Worm (Caenorhabditis elegans) whole organism, L4 larva: ENCODE measurements around the gene gcp-2.2.

Experiments used
- F10B5.3 ChIP-seq: sonication (generic microtip); optimal IDR thresholded peaks from 2 replicates; lab custom pipeline; 2016; ENCODE audit warnings: mild to moderate bottlenecking, missing genetic modification characterization, missing compliant biosample characterization
- F26F4.8 ChIP-seq: fragments of 200-800 bp; sonication (Bioruptor generic); conservative IDR thresholded peaks from 2 replicates; pipeline ENCODE4 v1.3.6; 2022; ENCODE audit warnings: missing genetic modification characterization, missing compliant biosample characterization
- F37D6.2 ChIP-seq: sonication (generic microtip); optimal IDR thresholded peaks from 2 replicates; lab custom pipeline; 2016; ENCODE audit warnings: mild to moderate bottlenecking, missing genetic modification characterization, missing compliant biosample characterization
- R02D3.7 ChIP-seq: fragments of 150-350 bp; sonication (generic microtip); optimal IDR thresholded peaks from 3 replicates; lab custom pipeline; 2014; ENCODE audit warnings: missing biosample characterization, missing genetic modification characterization
- T20F7.1 ChIP-seq: fragments of 200-800 bp; sonication (Bioruptor generic); optimal IDR thresholded peaks from 2 replicates; lab custom pipeline; 2018; ENCODE audit warnings: mild to moderate bottlenecking, missing genetic modification characterization, missing compliant biosample characterization
- Y105C5A.15 ChIP-seq: fragments of 200-800 bp; sonication (Bioruptor generic); IDR thresholded peaks from 2 replicates; pipeline ENCODE4 v1.3.6; 2022; ENCODE audit warnings: missing genetic modification characterization, missing compliant biosample characterization
- Y48G9A.11 ChIP-seq: fragments of 200-800 bp; sonication (Bioruptor generic); IDR thresholded peaks from 2 replicates; pipeline ENCODE4 v1.3.6; 2022; ENCODE audit warnings: missing genetic modification reagents, missing genetic modification characterization, missing compliant biosample characterization
- aha-1 ChIP-seq: fragments of 150-350 bp; peaks from one replicate; lab custom pipeline; 2014; ENCODE audit warnings: missing biosample characterization, missing genetic modification characterization
- aly-2 ChIP-seq: sonication (generic microtip); optimal IDR thresholded peaks from 2 replicates; lab custom pipeline; 2018; ENCODE audit warnings: missing biosample characterization, missing genetic modification characterization
- arid-1 ChIP-seq: fragments of 200-800 bp; sonication (Bioruptor generic); conservative IDR thresholded peaks from 2 replicates; pipeline ENCODE4 v1.3.6; 2022; ENCODE audit warnings: missing genetic modification reagents, missing genetic modification characterization, missing compliant biosample characterization
- attf-4 ChIP-seq: sonication (generic microtip); optimal IDR thresholded peaks from 3 replicates; lab custom pipeline; 2017; ENCODE audit warnings: missing biosample characterization, missing genetic modification characterization
- ceh-28 ChIP-seq: fragments of 150-350 bp; optimal IDR thresholded peaks from 2 replicates; lab custom pipeline; 2014; ENCODE audit warnings: missing biosample characterization, missing genetic modification reagents, missing genetic modification characterization
- ceh-62 ChIP-seq: sonication (generic microtip); optimal IDR thresholded peaks from 2 replicates; lab custom pipeline; 2017; ENCODE audit warnings: missing biosample characterization, missing genetic modification characterization
- daf-16 ChIP-seq, 3 experiments: sonication (generic microtip); optimal IDR thresholded peaks; 2 replicates each; lab custom pipeline; 2016 to 2017; ENCODE audit warnings: missing genetic modification characterization in 3 of 3, missing genetic modification reagents in 3 of 3, mild to moderate bottlenecking in 2 of 3, missing compliant biosample characterization in 2 of 3, missing biosample characterization in 1 of 3, moderate library complexity in 1 of 3
- dmd-6 ChIP-seq: fragments of 200-800 bp; sonication (Bioruptor generic); IDR thresholded peaks from 2 replicates; pipeline ENCODE4 v1.3.6; 2022; ENCODE audit warnings: missing genetic modification reagents, missing genetic modification characterization, missing compliant biosample characterization
- dmd-8 ChIP-seq: fragments of 200-800 bp; sonication (Bioruptor generic); IDR thresholded peaks from 2 replicates; pipeline ENCODE4 v1.3.6; 2022; ENCODE audit warnings: missing genetic modification characterization, missing compliant biosample characterization
- dmd-9 ChIP-seq: fragments of 200-800 bp; sonication (Bioruptor generic); IDR thresholded peaks from 2 replicates; pipeline ENCODE4 v1.3.6; 2022; ENCODE audit warnings: missing genetic modification reagents, missing genetic modification characterization, missing compliant biosample characterization
- duxl-1 ChIP-seq: sonication (generic microtip); optimal IDR thresholded peaks from 2 replicates; lab custom pipeline; 2016; ENCODE audit warnings: mild to moderate bottlenecking, missing genetic modification characterization, moderate library complexity, missing compliant biosample characterization; ENCODE audit not compliant: poor library complexity
- dve-1 ChIP-seq: sonication (generic microtip); optimal IDR thresholded peaks from 2 replicates; lab custom pipeline; 2017; ENCODE audit warnings: antibody characterized with exemption, mild to moderate bottlenecking, missing genetic modification characterization, missing compliant biosample characterization; ENCODE audit not compliant: insufficient read depth
- egl-27 ChIP-seq: sonication (generic microtip); optimal IDR thresholded peaks from 3 replicates; lab custom pipeline; 2017; ENCODE audit warnings: missing biosample characterization, missing genetic modification reagents, missing genetic modification characterization
- egl-43 ChIP-seq: fragments of 200-800 bp; sonication (Bioruptor generic); IDR thresholded peaks from 2 replicates; pipeline ENCODE4 v1.3.6; 2022; ENCODE audit warnings: missing genetic modification reagents, missing genetic modification characterization, missing compliant biosample characterization
- fkh-10 ChIP-seq: fragments of 150-350 bp; optimal IDR thresholded peaks from 2 replicates; lab custom pipeline; 2014; ENCODE audit warnings: missing biosample characterization, missing genetic modification reagents, missing genetic modification characterization
- hlh-30 ChIP-seq: sonication (generic microtip); optimal IDR thresholded peaks from 2 replicates; lab custom pipeline; 2017; ENCODE audit warnings: antibody characterized with exemption, mild to moderate bottlenecking, missing genetic modification characterization, missing compliant biosample characterization; ENCODE audit not compliant: insufficient read depth
- lim-7 ChIP-seq: fragments of 200-800 bp; sonication (Bioruptor generic); IDR thresholded peaks from 2 replicates; pipeline ENCODE4 v1.3.6; 2022; ENCODE audit warnings: missing genetic modification characterization, missing compliant biosample characterization
- lin-38 ChIP-seq: fragments of 200-800 bp; sonication (Bioruptor generic); IDR thresholded peaks from 2 replicates; pipeline ENCODE4 v1.3.6; 2022; ENCODE audit warnings: missing genetic modification reagents, missing genetic modification characterization, missing compliant biosample characterization
- lir-3 ChIP-seq: sonication (generic microtip); optimal IDR thresholded peaks from 2 replicates; lab custom pipeline; 2016; ENCODE audit warnings: mild to moderate bottlenecking, missing genetic modification characterization, missing compliant biosample characterization
- lsy-2 ChIP-seq, 2 experiments: fragments of 150-350 bp in 1 of 2; sonication (generic microtip) in 1 of 2; optimal IDR thresholded peaks; 2 replicates each; lab custom pipeline; 2014 to 2017; ENCODE audit warnings: missing biosample characterization in 2 of 2, missing genetic modification characterization in 2 of 2
- mdl-1 ChIP-seq, 2 experiments: fragments of 150-350 bp in 1 of 2; sonication (generic microtip) in 1 of 2; optimal IDR thresholded peaks; 2 replicates each; lab custom pipeline; 2014 to 2017; ENCODE audit warnings: missing biosample characterization in 2 of 2, missing genetic modification characterization in 2 of 2
- mdt-29 ChIP-seq: fragments of 200-800 bp; sonication (Bioruptor generic); IDR thresholded peaks from 2 replicates; pipeline ENCODE4 v1.3.6; 2022; ENCODE audit warnings: missing genetic modification reagents, missing genetic modification characterization, missing compliant biosample characterization
- mes-2 ChIP-seq: sonication (generic microtip); optimal IDR thresholded peaks from 2 replicates; lab custom pipeline; 2016; ENCODE audit warnings: missing genotype, mild to moderate bottlenecking, missing genetic modification characterization, missing compliant biosample characterization; ENCODE audit not compliant: poor library complexity, severe bottlenecking
- nhr-10 ChIP-seq: fragments of 150-350 bp; optimal IDR thresholded peaks from 2 replicates; lab custom pipeline; 2014; ENCODE audit warnings: missing biosample characterization, missing genetic modification characterization
- nhr-102 ChIP-seq: sonication (generic microtip); optimal IDR thresholded peaks from 2 replicates; lab custom pipeline; 2016; ENCODE audit warnings: mild to moderate bottlenecking, missing genetic modification characterization, moderate library complexity, missing compliant biosample characterization
- nhr-25 ChIP-seq: sonication (generic microtip); optimal IDR thresholded peaks from 2 replicates; lab custom pipeline; 2017; ENCODE audit warnings: missing genetic modification characterization, mild to moderate bottlenecking, missing compliant biosample characterization, antibody characterized with exemption, moderate library complexity, borderline replicate concordance; ENCODE audit not compliant: insufficient read depth
- nhr-42 ChIP-seq: fragments of 200-800 bp; sonication (Bioruptor generic); IDR thresholded peaks from 2 replicates; pipeline ENCODE4 v1.3.6; 2022; ENCODE audit warnings: missing genetic modification characterization, missing compliant biosample characterization
- nhr-6 ChIP-seq: fragments of 150-350 bp; optimal IDR thresholded peaks from 2 replicates; lab custom pipeline; 2014; ENCODE audit warnings: missing biosample characterization, missing genetic modification characterization
- nhr-76 ChIP-seq: fragments of 150-350 bp; optimal IDR thresholded peaks from 2 replicates; lab custom pipeline; 2014; ENCODE audit warnings: missing biosample characterization, missing genetic modification characterization
- php-3 ChIP-seq: fragments of 200-800 bp; sonication (Bioruptor generic); IDR thresholded peaks from 2 replicates; pipeline ENCODE4 v1.3.6; 2022; ENCODE audit warnings: missing genetic modification reagents, missing genetic modification characterization, missing compliant biosample characterization
- pqm-1 ChIP-seq: sonication (generic microtip); optimal IDR thresholded peaks from 2 replicates; lab custom pipeline; 2017; ENCODE audit warnings: missing biosample characterization, missing genetic modification characterization
- rbr-2 ChIP-seq: sonication (generic microtip); optimal IDR thresholded peaks from 2 replicates; lab custom pipeline; 2016; ENCODE audit warnings: missing genotype, missing genetic modification characterization, missing compliant biosample characterization
- tra-1 ChIP-seq: fragments of 200-800 bp; sonication (Bioruptor generic); IDR thresholded peaks from 2 replicates; pipeline ENCODE4 v1.3.6; 2022; ENCODE audit warnings: missing genetic modification reagents, missing genetic modification characterization, missing compliant biosample characterization
- unc-39 ChIP-seq: sonication (generic microtip); optimal IDR thresholded peaks from 2 replicates; lab custom pipeline; 2017; ENCODE audit warnings: missing biosample characterization, missing genetic modification characterization
- unc-62 ChIP-seq, 3 experiments: fragments of 150-350 bp in 1 of 3; sonication (generic microtip); optimal IDR thresholded peaks in 2 of 3; peaks in 1 of 3; 1 replicate in 1 of 3; 2 replicates in 2 of 3; lab custom pipeline; 2014 to 2017; ENCODE audit warnings: missing biosample characterization in 3 of 3, missing genetic modification characterization in 3 of 3, missing genetic modification reagents in 3 of 3, missing genotype in 1 of 3
- zip-11 ChIP-seq: fragments of 200-800 bp; sonication (Bioruptor generic); IDR thresholded peaks from 2 replicates; pipeline ENCODE4 v1.3.6; 2022; ENCODE audit warnings: missing genetic modification characterization, missing compliant biosample characterization
- zip-2 ChIP-seq: fragments of 150-350 bp; optimal IDR thresholded peaks from 2 replicates; lab custom pipeline; 2014; ENCODE audit warnings: missing biosample characterization, missing genetic modification characterization
- ztf-11 ChIP-seq: fragments of 150-350 bp; optimal IDR thresholded peaks from 2 replicates; lab custom pipeline; 2014; ENCODE audit warnings: missing biosample characterization, missing genetic modification characterization
- ztf-7 ChIP-seq: fragments of 150-350 bp; optimal IDR thresholded peaks from 2 replicates; lab custom pipeline; 2014; ENCODE audit warnings: missing biosample characterization, missing genetic modification characterization

Gene gcp-2.2

DNA sequence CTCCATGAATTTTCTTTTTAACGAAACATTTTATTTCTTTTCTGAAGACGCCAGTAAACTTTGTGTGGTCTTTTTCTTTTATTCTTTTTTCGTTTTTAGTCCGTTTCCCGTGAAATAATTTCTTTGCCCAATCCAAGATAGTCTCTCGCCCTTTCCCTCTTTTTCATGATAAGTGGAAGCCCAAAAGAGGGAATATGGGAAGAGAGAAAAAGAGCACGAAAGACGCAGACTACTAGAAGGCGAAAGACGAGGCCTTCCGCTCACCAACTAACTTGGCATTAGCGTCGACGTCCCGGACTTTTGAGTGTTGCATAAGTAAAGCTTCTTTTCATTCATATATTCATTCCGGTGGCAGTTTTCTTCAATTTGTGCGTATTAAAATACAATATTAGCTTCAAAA lies 15.4 kb downstream of the gcp-2.2 start:
- peak; percentile 15 for TF ChIP-seq fkh-10 (GFP tag; lab: Kevin White, UChicago)
- TF ChIP-seq lsy-2 (tag; optimal IDR thresholded peaks at IDR 0.05; lab: Kevin White, UChicago): peak in 1 of 2 experiments; percentile 6
- TF ChIP-seq F37D6.2 (tag; lab: Kevin White, UChicago): no peak
- TF ChIP-seq aha-1 (tag; lab: Kevin White, UChicago): peak; percentile 35
- no peak for TF ChIP-seq lir-3 (tag; lab: Kevin White, UChicago)
- TF ChIP-seq mdt-29: no peak
- TF ChIP-seq unc-62 (GFP tag; optimal IDR thresholded peaks at IDR 0.05 in 1 of 2; lab: Kevin White, UChicago): peak in 1 of 2 experiments; percentile 65
- no peak for TF ChIP-seq unc-62 (tag; optimal IDR thresholded peaks at IDR 0.05; lab: Kevin White, UChicago)
- TF ChIP-seq F10B5.3 (tag; lab: Kevin White, UChicago): no peak
- TF ChIP-seq arid-1 (GFP tag; lab: Robert Waterston, UW): no peak

ce11 chrX:11554522-11554921 lies 17.0 kb downstream of the gcp-2.2 start:
- TF ChIP-seq php-3 (GFP tag; lab: Robert Waterston, UW) (no peak), attf-4 (tag; lab: Kevin White, UChicago) (no peak), nhr-6 (tag; lab: Kevin White, UChicago) (no peak), dmd-6 (GFP tag; lab: Robert Waterston, UW) (peak; percentile 62), Y105C5A.15 (GFP tag; lab: Robert Waterston, UW) (no peak), zip-2 (tag; lab: Kevin White, UChicago) (no peak), ztf-7 (tag; lab: Kevin White, UChicago) (no peak), dmd-8 (GFP tag; lab: Robert Waterston, UW) (no peak), Y48G9A.11 (GFP tag; lab: Robert Waterston, UW) (no peak), ztf-11 (tag; lab: Kevin White, UChicago) (no peak), mes-2 (peak; percentile 25), duxl-1 (tag; lab: Kevin White, UChicago) (no peak), pqm-1 (tag; lab: Kevin White, UChicago) (no peak), T20F7.1 (GFP tag; lab: Kevin White, UChicago) (no peak), hlh-30 (no peak), fkh-10 (GFP tag; lab: Kevin White, UChicago) (peak; percentile 4), lim-7 (no peak), R02D3.7 (tag; lab: Kevin White, UChicago) (no peak), ceh-28 (tag; lab: Kevin White, UChicago) (no peak), nhr-10 (no peak), nhr-42 (GFP tag; lab: Robert Waterston, UW) (no peak), zip-11 (no peak), lin-38 (no peak), unc-39 (tag; lab: Kevin White, UChicago) (no peak), nhr-25 (tag; lab: Kevin White, UChicago) (no peak), unc-62 (GFP tag; optimal IDR thresholded peaks at IDR 0.05 in 1 of 2; lab: Kevin White, UChicago) (peak in 1 of 2 experiments; percentile 14), unc-62 (tag; optimal IDR thresholded peaks at IDR 0.05; lab: Kevin White, UChicago) (no peak), nhr-102 (tag; lab: Kevin White, UChicago) (no peak), F26F4.8 (GFP tag; lab: Robert Waterston, UW) (no peak), dve-1 (tag; lab: Kevin White, UChicago) (peak; percentile 14), aly-2 (tag; lab: Kevin White, UChicago) (no peak), tra-1 (no peak)

ce11 chrX:11555046-11555445 lies 17.5 kb downstream of the gcp-2.2 start:
- no peak for TF ChIP-seq rbr-2 (tag; lab: Kevin White, UChicago)
- no peak for TF ChIP-seq mdl-1 (tag; optimal IDR thresholded peaks at IDR 0.05; lab: Kevin White, UChicago)
- no peak for TF ChIP-seq dmd-9 (GFP tag; lab: Robert Waterston, UW)
- TF ChIP-seq ceh-62 (tag; lab: Kevin White, UChicago): no peak
- TF ChIP-seq Y48G9A.11 (GFP tag; lab: Robert Waterston, UW): no peak
- TF ChIP-seq pqm-1 (tag; lab: Kevin White, UChicago): peak; percentile 78
- no peak for TF ChIP-seq egl-43 (GFP tag; lab: Robert Waterston, UW)
- TF ChIP-seq nhr-76 (tag; lab: Kevin White, UChicago): no peak
- peak; percentile 78 for TF ChIP-seq aha-1 (tag; lab: Kevin White, UChicago)
- TF ChIP-seq daf-16 (GFP tag; optimal IDR thresholded peaks at IDR 0.05; lab: Kevin White, UChicago): no peak
- peak; percentile 43 for TF ChIP-seq daf-16 (tag; optimal IDR thresholded peaks at IDR 0.05; lab: Kevin White, UChicago)
- TF ChIP-seq egl-27 (tag; lab: Kevin White, UChicago): no peak
